Fruit fly (Drosophila melanogaster) whole organism, adult: ENCODE data around the gene CG34433.

ENCODE experiments used
- CG14711 ChIP-seq: fragments of 200-800 bp; sonication (Bioruptor generic); optimal IDR thresholded peaks from 2 replicates; lab custom pipeline; 2018; ENCODE audit warnings: missing biosample characterization, mild to moderate bottlenecking, missing genetic modification characterization, moderate library complexity
- CG1620 ChIP-seq: fragments of 200-800 bp; sonication (Bioruptor generic); optimal IDR thresholded peaks from 2 replicates; lab custom pipeline; 2016; ENCODE audit warnings: missing biosample characterization, missing genetic modification characterization
- cic ChIP-seq: fragments of 200-800 bp; sonication (Bioruptor generic); optimal IDR thresholded peaks from 2 replicates; lab custom pipeline; 2017; ENCODE audit warnings: missing biosample characterization, mild to moderate bottlenecking, missing genetic modification characterization, moderate library complexity
- kay ChIP-seq: fragments of 200-800 bp; sonication (Bioruptor generic); peaks from one replicate; lab custom pipeline; 2016; ENCODE audit warnings: missing biosample characterization, missing genetic modification characterization, borderline replicate concordance

dm6 chr3R:30649661-30650060, at the start of gene CG34433:
- TF ChIP-seq CG1620 (GFP tag; lab: Kevin White, UChicago), result no peak
- TF ChIP-seq kay, result peak; percentile 16
- no peak for TF ChIP-seq cic (GFP tag; lab: Kevin White, UChicago)
- TF ChIP-seq CG14711 (tag; lab: Kevin White, UChicago), result no peak
